Fruit fly (Drosophila melanogaster): Measurements from ENCODE around the gene Bka.

Bka gene

dm6 chr2L:9893183-9893582 is 1.9 kb upstream of the Bka start, which contains the start of gene mtDNA-helicase (continued):
- TF ChIP-seq CG6654 (GFP tag; optimal IDR thresholded peaks at IDR 0.05) (no peak), CG8089 (GFP tag; optimal IDR thresholded peaks at IDR 0.05) (no peak), Dad (GFP tag; optimal IDR thresholded peaks at IDR 0.05) (no peak), esg (GFP tag; conservative IDR thresholded peaks at IDR 0.05) (no peak), HLH54F (GFP tag; optimal IDR thresholded peaks at IDR 0.05) (no peak), sd (tag; optimal IDR thresholded peaks at IDR 0.05) (peak; percentile 79), CG12236 (GFP tag; optimal IDR thresholded peaks at IDR 0.05) (no peak), YL-1 (GFP tag; optimal IDR thresholded peaks at IDR 0.05) (peak; percentile 37), HmgZ (tag; optimal IDR thresholded peaks at IDR 0.05) (peak; percentile 41), CG2202 (tag; optimal IDR thresholded peaks at IDR 0.05) (no peak), pnt (GFP tag; optimal IDR thresholded peaks at IDR 0.05) (no peak), rib (GFP tag; IDR thresholded peaks at IDR 0.05) (no peak), B-H1 (GFP tag; IDR thresholded peaks at IDR 0.05) (no peak), CG9727 (GFP tag; optimal IDR thresholded peaks at IDR 0.05) (no peak), CG10565 (GFP tag; optimal IDR thresholded peaks at IDR 0.05) (no peak), Dek (tag; optimal IDR thresholded peaks at IDR 0.05) (no peak), CG34422 (GFP tag; IDR thresholded peaks at IDR 0.05) (peak; percentile 49; the same call in 2 of the 3 replicates), cwo (GFP tag; optimal IDR thresholded peaks at IDR 0.05) (no peak), CG11696 (GFP tag; IDR thresholded peaks at IDR 0.05) (no peak), CG4854 (GFP tag; optimal IDR thresholded peaks at IDR 0.05) (no peak), dan (GFP tag; IDR thresholded peaks at IDR 0.05) (no peak), unc-4 (GFP tag; IDR thresholded peaks at IDR 0.05; ENCODE audit: partially characterized antibody) (peak; percentile 56; the same call in 1 of the 2 replicates), Bteb2 (GFP tag; optimal IDR thresholded peaks at IDR 0.05) (no peak), ac (GFP tag; optimal IDR thresholded peaks at IDR 0.05) (no peak), gfzf (GFP tag; optimal IDR thresholded peaks at IDR 0.05) (peak; percentile 1), CG14667 (GFP tag; IDR thresholded peaks at IDR 0.05) (no peak), dmrt99B (tag; optimal IDR thresholded peaks at IDR 0.05) (no peak), Oaz (GFP tag; IDR thresholded peaks at IDR 0.05) (no peak), wek (GFP tag; optimal IDR thresholded peaks at IDR 0.05) (no peak), mirr (GFP tag; optimal IDR thresholded peaks at IDR 0.05) (no peak), ttk (GFP tag; IDR thresholded peaks at IDR 0.05) (no peak), shn (GFP tag; optimal IDR thresholded peaks at IDR 0.05) (no peak), Opbp (GFP tag; IDR thresholded peaks at IDR 0.05; ENCODE audit: partially characterized antibody) (peak; percentile 57; the same call in 1 of the 3 replicates), CG32532 (GFP tag; IDR thresholded peaks at IDR 0.05) (no peak), Asciz (GFP tag; optimal IDR thresholded peaks at IDR 0.05) (no peak), toy (GFP tag; IDR thresholded peaks at IDR 0.05) (no peak), CoRest (tag; optimal IDR thresholded peaks at IDR 0.05) (no peak), Nf-YC (tag; optimal IDR thresholded peaks at IDR 0.05) (no peak), CG16863 (GFP tag; optimal IDR thresholded peaks at IDR 0.05) (no peak), ase (GFP tag; IDR thresholded peaks at IDR 0.05) (no peak), tna (GFP tag; IDR thresholded peaks at IDR 0.05; ENCODE audit: partially characterized antibody) (peak; percentile 51), seq (GFP tag; IDR thresholded peaks at IDR 0.05) (no peak), CG4282 (GFP tag; optimal IDR thresholded peaks at IDR 0.05) (no peak), Dbx (GFP tag; IDR thresholded peaks at IDR 0.05) (no peak), CG6272 (GFP tag; IDR thresholded peaks at IDR 0.05) (no peak), CG18011 (GFP tag; optimal IDR thresholded peaks at IDR 0.05) (no peak), sens-2 (GFP tag; IDR thresholded peaks at IDR 0.05) (no peak), Dll (GFP tag; IDR thresholded peaks at IDR 0.05; ENCODE audit: partially characterized antibody) (peak; percentile 72; the same call in 3 of the 4 replicates), CG7928 (GFP tag; optimal IDR thresholded peaks at IDR 0.05) (no peak), CG8290 (GFP tag; optimal IDR thresholded peaks at IDR 0.05) (no peak), CG8290 (tag; optimal IDR thresholded peaks at IDR 0.05) (peak in 1 of 2 experiments; percentile 4), Eip74EF (GFP tag; optimal IDR thresholded peaks at IDR 0.05) (no peak)
